Worm (Caenorhabditis elegans): ENCODE data around the gene gcy-8.
A peak's percentile ranks its signal among the peaks of the same experiment; 100 is the strongest.

The gcy-8 gene

DNA sequence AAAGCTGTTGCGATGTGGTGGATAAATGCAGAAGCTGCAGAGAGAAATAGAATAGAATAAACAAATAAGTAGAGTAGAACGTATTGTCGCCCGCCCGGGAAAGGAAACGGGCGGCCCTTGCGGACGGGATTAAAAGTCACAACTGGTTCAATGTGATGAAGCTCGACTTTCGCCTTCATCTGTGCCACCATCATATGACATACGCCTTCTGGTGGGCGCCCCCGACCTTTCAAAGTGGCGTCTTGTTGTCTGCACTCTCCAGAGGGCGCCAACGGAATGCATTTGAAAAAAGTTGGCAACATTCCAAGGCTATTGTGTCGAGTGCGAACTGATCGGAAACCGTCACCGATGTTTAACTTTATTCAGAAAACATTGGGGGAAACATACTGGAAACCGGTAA, 15.3 kb downstream of the gcy-8 start:
- TF ChIP-seq nhr-232 (tag; optimal IDR thresholded peaks at IDR 0.05) (no peak), ceh-34 (tag; optimal IDR thresholded peaks at IDR 0.05) (peak; percentile 27)

DNA sequence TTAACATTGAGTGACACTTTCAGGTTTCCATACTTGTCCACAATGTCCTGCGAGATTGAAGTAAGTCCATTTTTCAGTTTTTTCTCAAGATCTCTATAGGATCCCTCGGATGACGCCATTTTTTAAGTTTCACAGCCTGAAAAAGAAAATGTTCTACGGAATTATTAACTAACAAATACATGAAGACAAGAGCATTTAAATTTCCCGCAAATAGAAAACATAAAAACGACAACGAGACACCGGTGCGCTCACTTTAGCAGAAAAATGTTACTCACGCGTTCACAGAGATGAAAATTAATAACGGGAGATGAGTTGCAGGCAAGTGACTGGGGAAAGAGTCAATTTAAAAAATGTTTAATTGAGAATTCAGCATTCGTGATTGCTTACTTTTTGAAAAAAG, 18.5 kb downstream of the gcy-8 start, which contains the start of gene czw-1:
TSS of gene czw-1 (minus strand) at position 369 of the 400 bp plus-strand sequence.
- no peak for TF ChIP-seq ceh-18 (tag; optimal IDR thresholded peaks at IDR 0.05)
- TF ChIP-seq dmd-4 (tag; optimal IDR thresholded peaks at IDR 0.05; ENCODE audit: borderline replicate concordance) = no peak
- no peak for TF ChIP-seq hlh-13 (GFP tag; optimal IDR thresholded peaks at IDR 0.05)
- no peak for TF ChIP-seq C38D4.7 (GFP tag; optimal IDR thresholded peaks at IDR 0.05)
- no peak for TF ChIP-seq nhr-232 (tag; optimal IDR thresholded peaks at IDR 0.05)
- no peak for TF ChIP-seq pax-1 (tag; optimal IDR thresholded peaks at IDR 0.05)
- TF ChIP-seq sox-2 (GFP tag; IDR thresholded peaks at IDR 0.05) = no peak
- TF ChIP-seq pha-4 (tag; optimal IDR thresholded peaks at IDR 0.05) = no peak
- TF ChIP-seq nfya-1 (tag; optimal IDR thresholded peaks at IDR 0.05) = no peak

ce11 chrIV:7946899-7947499, 19.0 kb downstream of the gcy-8 start, which contains the start of gene F20D12.12:
Gene F20D12.12, plus strand, starts transcription at chrIV:7947440.
- TF ChIP-seq ttx-3 (tag; optimal IDR thresholded peaks at IDR 0.05) = peak; percentile 46
- TF ChIP-seq tbx-2 (tag; optimal IDR thresholded peaks at IDR 0.05) = peak; percentile 81
- peak; percentile 66 for TF ChIP-seq C08G9.2 (tag; optimal IDR thresholded peaks at IDR 0.05)
- TF ChIP-seq ceh-18 (tag; optimal IDR thresholded peaks at IDR 0.05) = peak; percentile 76
- peak; percentile 4 for TF ChIP-seq hlh-15 (tag; optimal IDR thresholded peaks at IDR 0.05)
- TF ChIP-seq unc-3 (GFP tag; conservative IDR thresholded peaks at IDR 0.05) = peak; percentile 34; the same call in 1 of the 2 replicates
- TF ChIP-seq unc-3 (tag; optimal IDR thresholded peaks at IDR 0.05) = peak; percentile 32
- peak; percentile 44 for TF ChIP-seq elt-2 (tag; optimal IDR thresholded peaks at IDR 0.05)
- TF ChIP-seq fax-1 (tag; optimal IDR thresholded peaks at IDR 0.05) = peak; percentile 46
- TF ChIP-seq zip-5 (tag; optimal IDR thresholded peaks at IDR 0.05) = peak; percentile 51
- TF ChIP-seq F13H6.1 (tag; optimal IDR thresholded peaks at IDR 0.05) = peak; percentile 50
- peak; percentile 32 for TF ChIP-seq unc-86 (tag; optimal IDR thresholded peaks at IDR 0.05)
- TF ChIP-seq ceh-14 (tag; optimal IDR thresholded peaks at IDR 0.05) = peak; percentile 68
- TF ChIP-seq mec-3 (tag; optimal IDR thresholded peaks at IDR 0.05; ENCODE audit: borderline replicate concordance) = peak; percentile 22
- peak; percentile 58; the same call in 1 of the 2 replicates for TF ChIP-seq ceh-45 (GFP tag; IDR thresholded peaks at IDR 0.05)
- TF ChIP-seq ceh-34 (tag; optimal IDR thresholded peaks at IDR 0.05) = peak; percentile 72
- TF ChIP-seq unc-42 (tag; optimal IDR thresholded peaks at IDR 0.05) = peak; percentile 67
- TF ChIP-seq tbx-7 (tag; optimal IDR thresholded peaks at IDR 0.05) = peak; percentile 64
- TF ChIP-seq ahr-1 (tag; optimal IDR thresholded peaks at IDR 0.05) = peak; percentile 14
- peak; percentile 45 for TF ChIP-seq ceh-2 (tag; optimal IDR thresholded peaks at IDR 0.05)
- TF ChIP-seq ceh-31 (tag; optimal IDR thresholded peaks at IDR 0.05) = peak; percentile 85
- TF ChIP-seq ref-2 (tag; optimal IDR thresholded peaks at IDR 0.05) = peak; percentile 68
- peak; percentile 72 for TF ChIP-seq nfya-1 (tag; optimal IDR thresholded peaks at IDR 0.05)
- TF ChIP-seq rnt-1 (tag; optimal IDR thresholded peaks at IDR 0.05) = peak; percentile 79
- peak; percentile 31 for TF ChIP-seq fkh-6 (tag; optimal IDR thresholded peaks at IDR 0.05)
- TF ChIP-seq ets-4 (tag; optimal IDR thresholded peaks at IDR 0.05) = peak; percentile 56

- TF ChIP-seq F13H6.1 (tag; optimal IDR thresholded peaks at IDR 0.05) = peak; percentile 9
- TF ChIP-seq nfya-1 (tag; optimal IDR thresholded peaks at IDR 0.05) = peak; percentile 11
- TF ChIP-seq tbx-2 (tag; optimal IDR thresholded peaks at IDR 0.05) = peak; percentile 59
- peak; percentile 8 for TF ChIP-seq ceh-18 (tag; optimal IDR thresholded peaks at IDR 0.05)
- TF ChIP-seq zip-5 (tag; optimal IDR thresholded peaks at IDR 0.05) = peak; percentile 11
- TF ChIP-seq C08G9.2 (tag; optimal IDR thresholded peaks at IDR 0.05) = peak; percentile 53
- peak; percentile 43; the same call in 1 of the 2 replicates for TF ChIP-seq ceh-45 (GFP tag; IDR thresholded peaks at IDR 0.05)
- peak; percentile 5 for TF ChIP-seq elt-2 (tag; optimal IDR thresholded peaks at IDR 0.05)
- peak; percentile 72 for TF ChIP-seq ceh-31 (tag; optimal IDR thresholded peaks at IDR 0.05)
- peak; percentile 6 for TF ChIP-seq dmd-4 (tag; optimal IDR thresholded peaks at IDR 0.05; ENCODE audit: borderline replicate concordance)
Measured at ce11 chrIV:7948290-7948689, 20.3 kb downstream of the gcy-8 start, which contains the start of gene mcm-3AP. Gene mcm-3AP, plus strand, starts transcription at chrIV:7948672.

Data from whole organism, late embryonic.